Worm (Caenorhabditis elegans): ENCODE results near the gene chd-3.

chd-3 gene

ce11 chrX:12818768-12819167, 33.6 kb downstream of the chd-3 start:
- TF ChIP-seq unc-62 (GFP tag; optimal IDR thresholded peaks at IDR 0.05) = no peak

- TF ChIP-seq unc-62 (GFP tag; optimal IDR thresholded peaks at IDR 0.05) = no peak
These were observed 37.0 kb downstream of the chd-3 start for ce11 chrX:12815367-12815766.

ce11 chrX:12813539-12813938, 38.9 kb downstream of the chd-3 start, which contains the start of gene gei-3:
Gene gei-3 (minus strand): TSS chrX:12813639.
- TF ChIP-seq unc-62 (GFP tag; optimal IDR thresholded peaks at IDR 0.05) = no peak

ce11 chrX:12808085-12808922, 44.1 kb downstream of the chd-3 start, which contains the start of gene nhr-27:
Gene nhr-27 (minus strand): TSS chrX:12808318.
- no peak for TF ChIP-seq unc-62 (GFP tag; optimal IDR thresholded peaks at IDR 0.05)

ce11 chrX:12806926-12807325, 45.5 kb downstream of the chd-3 start:
- no peak for TF ChIP-seq unc-62 (GFP tag; optimal IDR thresholded peaks at IDR 0.05)

- no peak for TF ChIP-seq unc-62 (GFP tag; optimal IDR thresholded peaks at IDR 0.05)
These were observed 52.6 kb downstream of the chd-3 start for ce11 chrX:12799831-12800230.

All from whole organism, dauer.